Fruit fly (Drosophila melanogaster): Measurements from ENCODE around the gene Nelf-A.

Nelf-A gene

DNA sequence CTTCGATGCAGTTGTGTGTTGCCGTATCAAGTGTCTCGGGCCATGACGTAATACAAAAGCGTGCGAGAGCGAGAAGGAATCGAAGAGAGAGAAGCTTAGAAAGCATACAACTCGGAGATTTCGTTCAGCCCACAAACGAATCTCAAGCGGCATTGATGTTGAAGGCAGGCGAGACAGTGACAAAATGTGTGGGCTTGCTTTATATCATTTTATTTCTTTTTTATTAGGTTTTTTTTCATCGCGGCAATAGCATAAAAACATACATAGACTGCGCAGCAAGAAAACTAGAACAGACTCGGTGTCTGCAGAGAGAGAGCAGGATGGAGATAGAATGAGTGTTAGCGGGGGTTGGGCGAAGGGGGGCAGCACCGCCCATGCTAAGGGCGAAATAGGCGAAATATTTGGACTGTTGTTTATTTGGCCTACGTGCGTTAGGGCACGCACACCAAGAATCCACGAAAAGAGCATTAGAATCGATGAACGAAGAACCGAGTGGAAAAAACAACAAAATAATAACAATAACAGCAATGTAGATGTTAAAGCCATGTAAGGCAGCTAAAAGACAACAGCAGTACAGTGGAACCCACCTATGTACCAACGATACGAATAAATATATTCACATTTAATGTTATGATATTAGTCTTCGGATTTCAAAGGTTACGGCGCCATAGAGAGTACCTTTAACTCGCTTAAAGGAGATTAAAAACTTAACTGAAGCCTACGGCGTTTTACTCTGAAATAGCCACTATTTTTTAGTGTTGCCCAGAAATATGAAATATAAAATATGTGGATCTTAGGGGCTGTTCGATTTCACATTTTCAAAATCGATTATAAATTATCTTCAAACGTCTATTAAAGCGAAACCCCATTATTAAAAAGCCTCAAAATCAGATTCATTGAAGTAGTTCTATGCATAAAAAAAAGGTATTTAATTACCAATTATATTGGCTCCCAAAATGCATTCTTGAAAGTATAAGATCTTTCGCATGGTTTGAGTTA is 35.8 kb upstream of the Nelf-A start (continued):
- TF ChIP-seq lola (GFP tag; optimal IDR thresholded peaks at IDR 0.05): peak in 1 of 3 experiments; percentile 41
- TF ChIP-seq Fer3 (tag; optimal IDR thresholded peaks at IDR 0.05): peak; percentile 6
- TF ChIP-seq PHDP (tag; optimal IDR thresholded peaks at IDR 0.05): peak; percentile 5
- TF ChIP-seq sr (GFP tag; IDR thresholded peaks at IDR 0.05): peak; percentile 88
- no peak for TF ChIP-seq pita (GFP tag; optimal IDR thresholded peaks at IDR 0.05)
- peak; percentile 79 for TF ChIP-seq crol (GFP tag; IDR thresholded peaks at IDR 0.05)
- TF ChIP-seq rib (GFP tag; IDR thresholded peaks at IDR 0.05): peak; percentile 64
- peak; percentile 55 for TF ChIP-seq dmrt99B (tag; optimal IDR thresholded peaks at IDR 0.05)
- TF ChIP-seq CG15269 (tag; optimal IDR thresholded peaks at IDR 0.05): peak; percentile 41
- peak; percentile 27; the same call in 1 of the 2 replicates for TF ChIP-seq Xrp1 (GFP tag; IDR thresholded peaks at IDR 0.05)
- TF ChIP-seq CG6689 (GFP tag; IDR thresholded peaks at IDR 0.05): peak; percentile 61
- TF ChIP-seq eve (GFP tag; optimal IDR thresholded peaks at IDR 0.05): peak in 1 of 2 experiments; percentile 62
- peak; percentile 17 for TF ChIP-seq nmo (GFP tag; optimal IDR thresholded peaks at IDR 0.05)
- TF ChIP-seq klu (GFP tag; IDR thresholded peaks at IDR 0.05): peak; percentile 54; the same call in 1 of the 2 replicates
- peak in 1 of 2 experiments; percentile 27 for TF ChIP-seq dpn (GFP tag; optimal IDR thresholded peaks at IDR 0.05)
- TF ChIP-seq tll (GFP tag; optimal IDR thresholded peaks at IDR 0.05): no peak
- TF ChIP-seq CG9727 (GFP tag; optimal IDR thresholded peaks at IDR 0.05): peak; percentile 50
- TF ChIP-seq mirr (GFP tag; optimal IDR thresholded peaks at IDR 0.05): peak; percentile 34
- TF ChIP-seq CG13296 (GFP tag; optimal IDR thresholded peaks at IDR 0.05): no peak
- peak in 1 of 2 experiments; percentile 6 for TF ChIP-seq bsh (GFP tag; optimal IDR thresholded peaks at IDR 0.05)
- peak; percentile 69; the same call in 1 of the 3 replicates for TF ChIP-seq CG11456 (GFP tag; IDR thresholded peaks at IDR 0.05)
- 0 out of 3 replicates have a peak, but pooled peaks have one; percentile 61 for TF ChIP-seq gce (GFP tag; IDR thresholded peaks at IDR 0.05)
- TF ChIP-seq CG6175 (GFP tag; IDR thresholded peaks at IDR 0.05): no peak
- TF ChIP-seq Myb (GFP tag; optimal IDR thresholded peaks at IDR 0.05): peak; percentile 20
- TF ChIP-seq hkb (optimal IDR thresholded peaks at IDR 0.05): no peak
- TF ChIP-seq hkb (GFP tag; IDR thresholded peaks at IDR 0.05): peak; percentile 74
- peak; percentile 40 for TF ChIP-seq kni (GFP tag; optimal IDR thresholded peaks at IDR 0.05)
- peak; percentile 57 for TF ChIP-seq CG12659 (GFP tag; optimal IDR thresholded peaks at IDR 0.05)
- TF ChIP-seq CG8388 (GFP tag; optimal IDR thresholded peaks at IDR 0.05): peak; percentile 34
- TF ChIP-seq oc (tag; optimal IDR thresholded peaks at IDR 0.05): peak; percentile 23
- peak; percentile 5 for TF ChIP-seq Hr3 (GFP tag; optimal IDR thresholded peaks at IDR 0.05)
- peak; percentile 0 for TF ChIP-seq Side (GFP tag; optimal IDR thresholded peaks at IDR 0.05)
- peak; percentile 58; the same call in 1 of the 2 replicates for TF ChIP-seq CG14014 (GFP tag; IDR thresholded peaks at IDR 0.05)
- peak; percentile 34 for TF ChIP-seq org-1 (GFP tag; optimal IDR thresholded peaks at IDR 0.05)
- peak; percentile 27 for TF ChIP-seq Nf-YC (tag; optimal IDR thresholded peaks at IDR 0.05)
- TF ChIP-seq mam (GFP tag; optimal IDR thresholded peaks at IDR 0.05): peak; percentile 27
- TF ChIP-seq ttk (GFP tag; IDR thresholded peaks at IDR 0.05): 0 out of 2 replicates have a peak, but pooled peaks have one; percentile 48
- peak; percentile 36 for TF ChIP-seq pum (GFP tag; optimal IDR thresholded peaks at IDR 0.05)
- no peak for TF ChIP-seq yki (optimal IDR thresholded peaks at IDR 0.05)
- TF ChIP-seq slp2 (GFP tag; optimal IDR thresholded peaks at IDR 0.05): peak; percentile 33
- TF ChIP-seq sd (tag; optimal IDR thresholded peaks at IDR 0.05): peak; percentile 96
- peak; percentile 70; the same call in 2 of the 3 replicates for TF ChIP-seq dysf (GFP tag; IDR thresholded peaks at IDR 0.05)
- TF ChIP-seq seq (GFP tag; IDR thresholded peaks at IDR 0.05): 0 out of 2 replicates have a peak, but pooled peaks have one; percentile 6
- TF ChIP-seq emc (GFP tag; optimal IDR thresholded peaks at IDR 0.05): no peak
- no peak for TF ChIP-seq CG1832 (GFP tag; optimal IDR thresholded peaks at IDR 0.05)
- no peak for TF ChIP-seq NC2α (GFP tag; optimal IDR thresholded peaks at IDR 0.05)
- peak; percentile 55; the same call in 1 of the 2 replicates for TF ChIP-seq CG11247 (GFP tag; IDR thresholded peaks at IDR 0.05)
- TF ChIP-seq CG2120 (GFP tag; optimal IDR thresholded peaks at IDR 0.05): peak; percentile 46
